Fruit fly (Drosophila melanogaster) whole organism, prepupa: ENCODE results near the gene CG46399.

Source experiments
- Lpt ChIP-seq: fragments of 200-800 bp; sonication (Bioruptor generic); optimal IDR thresholded peaks from 3 replicates; lab custom pipeline; 2016; ENCODE audit warnings: missing biosample characterization, missing genetic modification characterization
- eg ChIP-seq: fragments of 200-800 bp; sonication (Bioruptor generic); IDR thresholded peaks from 3 replicates; pipeline ENCODE4 v1.3.6; 2022; ENCODE audit warnings: missing biosample characterization, missing genetic modification characterization

dm6 chrX:14846116-14846614, 12.9 kb upstream of the CG46399 start:
- TF ChIP-seq eg: no peak
- no peak for TF ChIP-seq Lpt (GFP tag; lab: Kevin White, UChicago)
